Worm (Caenorhabditis elegans) whole organism, L2 larva: Measurements from ENCODE around the gene cutl-15.

Source experiments
- C34F6.9 ChIP-seq: fragments of 150-350 bp; optimal IDR thresholded peaks from 2 replicates; lab custom pipeline; 2014; ENCODE audit warnings: missing biosample characterization, missing genetic modification characterization
- ZK546.5 ChIP-seq: sonication (generic microtip); optimal IDR thresholded peaks from 2 replicates; lab custom pipeline; 2017; ENCODE audit warnings: missing biosample characterization, missing genetic modification characterization
- alr-1 ChIP-seq: fragments of 150-350 bp; optimal IDR thresholded peaks from 2 replicates; lab custom pipeline; 2014; ENCODE audit warnings: missing biosample characterization, missing genetic modification characterization
- ama-1 ChIP-seq: fragments of 150-350 bp; optimal IDR thresholded peaks from 2 replicates; lab custom pipeline; 2018; ENCODE audit warnings: inconsistent platforms
- blmp-1 ChIP-seq: sonication (generic microtip); optimal IDR thresholded peaks from 2 replicates; lab custom pipeline; 2017; ENCODE audit warnings: missing genetic modification characterization, mild to moderate bottlenecking, missing compliant biosample characterization, antibody characterized with exemption, moderate library complexity; ENCODE audit not compliant: insufficient read depth
- ceh-82 ChIP-seq: fragments of 150-350 bp; optimal IDR thresholded peaks from 2 replicates; lab custom pipeline; 2014; ENCODE audit warnings: missing biosample characterization, missing genetic modification characterization
- crh-2 ChIP-seq: sonication (generic microtip); optimal IDR thresholded peaks from 2 replicates; lab custom pipeline; 2017; ENCODE audit warnings: missing biosample characterization, missing genetic modification characterization
- dmd-4 ChIP-seq: sonication (generic microtip); optimal IDR thresholded peaks from 2 replicates; lab custom pipeline; 2017; ENCODE audit warnings: missing biosample characterization, missing genetic modification characterization
- egl-27 ChIP-seq: sonication (generic microtip); optimal IDR thresholded peaks from 3 replicates; lab custom pipeline; 2017; ENCODE audit warnings: missing biosample characterization, missing genetic modification reagents, missing genetic modification characterization
- elt-3 ChIP-seq: sonication (generic microtip); optimal IDR thresholded peaks from 2 replicates; lab custom pipeline; 2017; ENCODE audit warnings: missing biosample characterization, missing genetic modification characterization
- fos-1 ChIP-seq: fragments of 150-350 bp; optimal IDR thresholded peaks from 2 replicates; lab custom pipeline; 2014; ENCODE audit warnings: missing biosample characterization, missing genetic modification characterization
- lin-11 ChIP-seq: fragments of 150-350 bp; sonication (generic microtip); optimal IDR thresholded peaks from 2 replicates; lab custom pipeline; 2014; ENCODE audit warnings: missing biosample characterization, missing genetic modification characterization, inconsistent platforms, mixed read lengths
- lin-13 ChIP-seq: fragments of 150-350 bp; optimal IDR thresholded peaks from 2 replicates; lab custom pipeline; 2014; ENCODE audit warnings: missing biosample characterization, missing genetic modification reagents, missing genetic modification characterization
- nhr-21 ChIP-seq: fragments of 150-350 bp; optimal IDR thresholded peaks from 2 replicates; lab custom pipeline; 2014; ENCODE audit warnings: missing biosample characterization, missing genetic modification characterization
- nhr-25 ChIP-seq: fragments of 150-350 bp; sonication (generic microtip); optimal IDR thresholded peaks from 3 replicates; lab custom pipeline; 2014; ENCODE audit warnings: missing biosample characterization, missing genetic modification characterization
- nhr-6 ChIP-seq: fragments of 150-350 bp; optimal IDR thresholded peaks from 2 replicates; lab custom pipeline; 2014; ENCODE audit warnings: missing biosample characterization, missing genetic modification characterization
- nhr-77 ChIP-seq: fragments of 150-350 bp; optimal IDR thresholded peaks from 2 replicates; lab custom pipeline; 2014; ENCODE audit warnings: missing biosample characterization, missing genetic modification characterization
- sem-4 ChIP-seq: fragments of 150-350 bp; optimal IDR thresholded peaks from 2 replicates; lab custom pipeline; 2014; ENCODE audit warnings: missing biosample characterization, missing genetic modification reagents, missing genetic modification characterization
- sma-3 ChIP-seq: sonication (generic microtip); optimal IDR thresholded peaks from 2 replicates; lab custom pipeline; 2016; ENCODE audit warnings: missing genetic modification reagents, missing genetic modification characterization, missing compliant biosample characterization
- sma-9 ChIP-seq, 2 experiments: fragments of 150-350 bp in 1 of 2; sonication (generic microtip) in 1 of 2; optimal IDR thresholded peaks; 2 replicates each; lab custom pipeline; 2014 to 2016; ENCODE audit warnings: missing genetic modification characterization in 2 of 2, mild to moderate bottlenecking in 1 of 2, missing biosample characterization in 1 of 2, missing compliant biosample characterization in 1 of 2, missing genetic modification reagents in 1 of 2, moderate library complexity in 1 of 2
- snpc-4 ChIP-seq: fragments of 150-350 bp; optimal IDR thresholded peaks from 2 replicates; lab custom pipeline; 2014; ENCODE audit warnings: missing biosample characterization, missing genetic modification characterization
- unc-55 ChIP-seq: fragments of 150-350 bp; sonication (generic microtip); optimal IDR thresholded peaks from 3 replicates; lab custom pipeline; 2014; ENCODE audit warnings: missing biosample characterization, missing genetic modification reagents, missing genetic modification characterization
- ztf-1 ChIP-seq: fragments of 200-800 bp; sonication (Bioruptor generic); conservative IDR thresholded peaks from 2 replicates; pipeline ENCODE4 v1.3.6; 2022; ENCODE audit warnings: missing genetic modification characterization, missing compliant biosample characterization
- ztf-11 ChIP-seq: sonication (generic microtip); optimal IDR thresholded peaks from 2 replicates; lab custom pipeline; 2017; ENCODE audit warnings: missing biosample characterization, missing genetic modification characterization

cutl-15 gene

DNA sequence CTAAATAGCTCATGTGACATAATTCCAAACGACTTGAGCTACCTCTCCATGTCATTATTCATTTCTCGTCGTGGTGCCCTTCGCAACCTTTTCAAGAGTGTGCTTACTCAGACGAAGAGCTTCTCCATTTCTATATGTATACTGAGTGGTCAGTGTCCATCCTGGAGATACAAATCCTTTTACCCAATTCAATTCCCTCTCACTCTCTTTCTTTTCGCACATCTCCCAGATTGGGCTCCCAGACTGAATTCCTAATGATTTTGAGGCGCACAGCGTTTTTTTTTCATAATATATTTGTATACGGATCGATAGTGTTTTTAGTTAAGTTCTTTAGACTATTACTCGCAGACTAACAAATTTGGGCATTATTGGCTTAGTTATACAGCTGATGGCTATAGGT is 26.5 kb downstream of the cutl-15 start:
- TF ChIP-seq ceh-82 (tag; lab: Kevin White, UChicago) (no peak), sma-9 (GFP tag; optimal IDR thresholded peaks at IDR 0.05; lab: Kevin White, UChicago) (no peak), sma-9 (tag; optimal IDR thresholded peaks at IDR 0.05; lab: Kevin White, UChicago) (no peak), crh-2 (tag; lab: Kevin White, UChicago) (no peak)
- TF ChIP-seq, all 48 proteins: peak for 0

DNA sequence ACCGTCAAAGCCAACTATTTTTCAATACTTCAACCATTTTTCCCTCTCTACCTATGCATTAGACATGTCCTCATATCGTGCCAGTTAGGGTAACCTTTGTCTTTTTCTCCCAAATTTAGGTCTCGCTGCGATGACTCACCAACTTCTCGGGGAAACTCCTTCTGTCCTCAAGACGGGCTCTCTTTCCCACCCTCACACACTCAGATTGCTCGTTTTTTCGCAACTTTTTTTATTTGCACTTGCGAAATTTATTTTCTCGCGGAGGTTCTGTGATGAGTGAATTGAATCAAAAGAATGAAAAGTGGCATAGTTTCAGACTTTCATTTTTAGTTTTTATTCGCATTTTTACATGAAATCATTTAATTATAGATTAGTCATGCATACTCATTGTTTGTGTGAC is 27.2 kb downstream of the cutl-15 start:
- peak; percentile 72 for TF ChIP-seq fos-1
- TF ChIP-seq dmd-4 (tag; lab: Kevin White, UChicago), result no peak
- TF ChIP-seq nhr-25, result no peak

DNA sequence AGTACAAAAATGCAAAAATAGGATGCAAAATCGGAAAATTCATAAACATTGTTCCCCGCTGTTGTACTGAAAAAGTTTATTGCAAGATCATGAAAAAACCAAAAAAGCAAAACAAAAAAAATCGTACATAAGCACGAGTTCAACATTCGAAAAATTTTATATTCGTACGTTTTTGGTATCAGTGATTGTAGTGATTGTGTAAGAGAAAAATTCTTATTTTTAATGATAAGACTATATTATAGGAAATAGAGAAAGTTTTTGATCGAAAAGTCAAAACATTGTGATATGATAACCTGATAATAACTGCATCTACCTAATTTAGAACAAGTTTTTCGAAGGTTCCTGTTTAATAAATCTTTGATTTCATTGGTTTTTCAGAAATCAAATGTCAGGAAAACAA is 30.1 kb downstream of the cutl-15 start:
- TF ChIP-seq fos-1 (peak; percentile 46), sem-4 (tag; lab: Kevin White, UChicago) (no peak), nhr-21 (tag; lab: Kevin White, UChicago) (no peak), blmp-1 (tag; lab: Kevin White, UChicago) (peak; percentile 10)

DNA sequence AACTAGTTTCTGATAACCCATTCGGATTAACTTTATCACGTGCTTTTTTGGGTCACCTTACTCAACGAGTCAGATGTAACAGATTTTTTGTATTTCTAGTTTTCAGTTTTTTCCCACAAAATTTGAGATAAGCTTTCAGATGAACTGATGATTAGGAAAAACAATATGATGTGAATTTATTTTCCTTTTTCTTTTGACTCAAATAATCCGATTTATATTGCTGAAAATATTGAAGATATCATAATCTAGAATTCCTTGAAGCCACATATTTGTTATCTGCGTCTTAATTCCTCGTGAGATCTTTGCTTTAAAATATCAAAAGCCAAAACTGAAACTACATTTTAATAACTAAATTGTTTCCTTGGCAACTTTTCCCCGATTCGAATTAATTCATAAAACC is 30.8 kb downstream of the cutl-15 start:
- TF ChIP-seq ZK546.5 (tag; lab: Kevin White, UChicago) (no peak), nhr-25 (no peak), unc-55 (GFP tag; lab: Kevin White, UChicago) (no peak), crh-2 (tag; lab: Kevin White, UChicago) (no peak), egl-27 (no peak), sma-3 (GFP tag; lab: Kevin White, UChicago) (no peak), C34F6.9 (tag; lab: Kevin White, UChicago) (no peak), elt-3 (no peak), ztf-1 (GFP tag; lab: Robert Waterston, UW) (no peak), alr-1 (tag; lab: Kevin White, UChicago) (no peak), nhr-77 (tag; lab: Kevin White, UChicago) (no peak)

DNA sequence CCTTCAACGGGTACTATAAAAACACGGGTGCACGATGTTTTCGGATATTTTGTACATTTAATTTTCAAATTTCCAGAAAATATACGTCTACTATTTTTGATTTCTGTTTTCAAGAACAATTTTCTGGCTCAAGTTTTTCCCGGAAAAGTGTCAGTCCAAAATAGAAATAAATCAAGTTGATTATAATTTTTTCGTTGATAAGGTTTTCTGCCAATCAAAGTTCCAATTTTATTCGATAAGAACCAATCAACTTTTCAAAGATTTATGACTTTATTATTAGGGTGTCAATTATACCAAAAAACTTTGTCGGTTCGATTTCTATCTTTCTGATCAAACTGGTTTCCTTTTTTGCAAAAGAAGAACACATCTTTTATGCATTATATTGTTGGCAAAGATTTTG is 32.8 kb downstream of the cutl-15 start:
- TF ChIP-seq dmd-4 (tag; lab: Kevin White, UChicago), result no peak
- TF ChIP-seq fos-1, result peak; percentile 33
- TF ChIP-seq ztf-11 (tag; lab: Kevin White, UChicago), result no peak
- no peak for TF ChIP-seq nhr-25

DNA sequence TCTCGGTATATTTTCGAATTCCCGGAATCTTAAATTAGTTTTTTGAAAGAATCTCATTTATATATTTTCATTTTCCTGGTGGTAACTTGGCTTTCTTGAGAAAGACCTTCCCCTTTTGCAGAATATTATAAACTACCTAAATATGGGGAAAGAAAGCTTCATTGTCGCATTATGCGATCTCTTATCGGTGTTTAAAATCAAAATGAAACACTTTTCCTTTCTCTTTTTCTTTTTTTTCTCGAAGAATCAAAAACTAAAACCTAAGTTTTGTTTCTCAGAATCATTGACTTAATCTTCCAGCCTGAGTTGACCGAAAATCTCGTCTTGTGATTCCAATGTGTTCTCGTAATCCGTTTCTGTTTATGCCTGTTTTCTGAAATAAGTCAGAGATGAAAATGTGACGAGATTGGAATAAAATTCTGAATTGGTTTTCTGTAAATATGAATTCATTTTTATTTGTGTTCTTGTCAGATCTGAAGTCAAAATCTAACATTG is 34.9 kb downstream of the cutl-15 start:
- TF ChIP-seq ztf-1 (GFP tag; lab: Robert Waterston, UW), result no peak
- TF ChIP-seq unc-55 (GFP tag; lab: Kevin White, UChicago), result peak; percentile 31
- peak; percentile 3 for TF ChIP-seq nhr-21 (tag; lab: Kevin White, UChicago)

DNA sequence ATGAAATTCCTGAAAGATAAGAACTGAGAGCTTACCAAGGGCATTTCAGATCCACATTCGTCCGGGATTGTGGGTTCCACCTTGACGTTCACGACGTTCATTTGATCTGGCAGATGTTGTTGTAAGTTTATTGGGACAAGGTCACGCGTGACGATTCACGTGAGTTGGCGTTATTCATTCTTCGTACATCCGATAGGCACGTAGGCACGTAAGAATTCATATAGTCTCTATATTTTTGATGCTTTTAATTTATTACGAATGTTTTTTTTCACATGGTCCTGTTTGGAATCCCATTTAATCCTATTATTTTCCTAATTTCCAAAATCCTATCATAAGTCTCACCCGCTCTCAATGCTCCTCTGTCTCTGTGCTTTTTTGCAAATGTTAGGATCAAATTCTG is 35.6 kb downstream of the cutl-15 start, which contains the start of gene B0457.4:
Gene B0457.4, minus strand, starts transcription at position 101 of the 400 bp plus-strand sequence.
- TF ChIP-seq ceh-82 (tag; lab: Kevin White, UChicago) (no peak), egl-27 (no peak), sem-4 (tag; lab: Kevin White, UChicago) (no peak), alr-1 (tag; lab: Kevin White, UChicago) (no peak), ama-1 (lab: Kevin White, UChicago) (no peak), ztf-11 (tag; lab: Kevin White, UChicago) (no peak)

DNA sequence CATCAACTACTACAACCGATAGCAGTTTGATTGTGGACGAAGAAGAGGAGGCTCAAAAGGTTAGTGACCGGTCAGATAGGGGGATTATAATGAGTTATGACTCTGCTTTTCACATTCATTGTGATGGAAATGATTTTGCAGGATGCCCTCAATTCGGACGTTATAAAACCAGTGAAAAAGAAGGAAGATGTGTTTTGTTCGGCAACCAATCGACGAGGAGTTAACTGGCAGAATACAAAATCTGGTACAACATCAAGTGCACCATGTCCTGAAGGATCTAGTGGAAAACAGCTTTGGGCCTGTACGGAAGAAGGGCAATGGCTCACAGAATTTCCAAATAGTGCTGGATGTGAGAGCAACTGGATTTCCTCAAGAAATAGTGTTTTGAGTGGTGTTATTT is 43.6 kb downstream of the cutl-15 start:
- no peak for TF ChIP-seq lin-13 (GFP tag; lab: Kevin White, UChicago)
- TF ChIP-seq ceh-82 (tag; lab: Kevin White, UChicago), result no peak
- TF ChIP-seq elt-3, result no peak
- TF ChIP-seq blmp-1 (tag; lab: Kevin White, UChicago), result no peak
- no peak for TF ChIP-seq lin-11 (tag; lab: Kevin White, UChicago)
- TF ChIP-seq dmd-4 (tag; lab: Kevin White, UChicago), result no peak
- no peak for TF ChIP-seq egl-27
- no peak for TF ChIP-seq snpc-4 (tag; lab: Kevin White, UChicago)
- TF ChIP-seq nhr-6 (tag; lab: Kevin White, UChicago), result no peak
- no peak for TF ChIP-seq unc-55 (GFP tag; lab: Kevin White, UChicago)
